Worm (Caenorhabditis elegans) whole organism, late embryonic: ENCODE data around the gene D1086.8.

Source experiments
- C08G9.2 ChIP-seq: sonication (generic microtip); optimal IDR thresholded peaks from 2 replicates; lab custom pipeline; 2016; ENCODE audit warnings: mild to moderate bottlenecking, missing genetic modification characterization, moderate library complexity, missing compliant biosample characterization
- F13H6.1 ChIP-seq: sonication (generic microtip); optimal IDR thresholded peaks from 2 replicates; lab custom pipeline; 2016; ENCODE audit warnings: missing genetic modification characterization, missing compliant biosample characterization
- K02D7.2 ChIP-seq: sonication (generic microtip); optimal IDR thresholded peaks from 2 replicates; lab custom pipeline; 2017; ENCODE audit warnings: mild to moderate bottlenecking, missing genetic modification characterization, missing compliant biosample characterization
- Y22D7AL.16 ChIP-seq: sonication (generic microtip); optimal IDR thresholded peaks from 2 replicates; lab custom pipeline; 2016; ENCODE audit warnings: missing genetic modification characterization, missing compliant biosample characterization
- ceh-14 ChIP-seq: sonication (generic microtip); optimal IDR thresholded peaks from 2 replicates; lab custom pipeline; 2016; ENCODE audit warnings: missing genotype, missing genetic modification characterization, missing compliant biosample characterization
- ceh-18 ChIP-seq: sonication (generic microtip); optimal IDR thresholded peaks from 2 replicates; lab custom pipeline; 2016; ENCODE audit warnings: missing genetic modification characterization, missing compliant biosample characterization
- ceh-19 ChIP-seq: fragments of 200-800 bp; sonication (Bioruptor generic); optimal IDR thresholded peaks from 2 replicates; lab custom pipeline; 2018; ENCODE audit warnings: mild to moderate bottlenecking, missing genetic modification characterization, missing compliant biosample characterization
- ceh-2 ChIP-seq: sonication (generic microtip); optimal IDR thresholded peaks from 2 replicates; lab custom pipeline; 2016; ENCODE audit warnings: missing genotype, missing genetic modification characterization, missing compliant biosample characterization
- ceh-24 ChIP-seq: sonication (generic microtip); optimal IDR thresholded peaks from 2 replicates; lab custom pipeline; 2016; ENCODE audit warnings: mild to moderate bottlenecking, missing genetic modification characterization, missing compliant biosample characterization
- ceh-31 ChIP-seq: sonication (generic microtip); optimal IDR thresholded peaks from 2 replicates; lab custom pipeline; 2016; ENCODE audit warnings: missing genetic modification characterization, missing compliant biosample characterization
- ceh-34 ChIP-seq: sonication (generic microtip); optimal IDR thresholded peaks from 2 replicates; lab custom pipeline; 2016; ENCODE audit warnings: mild to moderate bottlenecking, missing genetic modification characterization, missing compliant biosample characterization
- che-1 ChIP-seq: sonication (generic microtip); optimal IDR thresholded peaks from 2 replicates; lab custom pipeline; 2016; ENCODE audit warnings: mild to moderate bottlenecking, missing genetic modification characterization, missing compliant biosample characterization
- elt-2 ChIP-seq: sonication (generic microtip); optimal IDR thresholded peaks from 2 replicates; lab custom pipeline; 2016; ENCODE audit warnings: missing genetic modification reagents, missing genetic modification characterization, missing compliant biosample characterization
- eyg-1 ChIP-seq: sonication (generic microtip); optimal IDR thresholded peaks from 2 replicates; lab custom pipeline; 2016; ENCODE audit warnings: missing genotype, missing genetic modification characterization, missing compliant biosample characterization
- fax-1 ChIP-seq: sonication (generic microtip); optimal IDR thresholded peaks from 2 replicates; lab custom pipeline; 2016; ENCODE audit warnings: missing genotype, missing genetic modification characterization, missing compliant biosample characterization
- fkh-6 ChIP-seq: sonication (generic microtip); optimal IDR thresholded peaks from 2 replicates; lab custom pipeline; 2016; ENCODE audit warnings: missing genetic modification characterization, missing compliant biosample characterization
- gmeb-2 ChIP-seq: sonication (generic microtip); optimal IDR thresholded peaks from 2 replicates; lab custom pipeline; 2016; ENCODE audit warnings: missing genetic modification characterization, inconsistent platforms, missing compliant biosample characterization
- hlh-13 ChIP-seq: fragments of 200-800 bp; sonication (Bioruptor generic); optimal IDR thresholded peaks from 2 replicates; lab custom pipeline; 2018; ENCODE audit warnings: mild to moderate bottlenecking, missing genetic modification characterization, missing compliant biosample characterization
- hlh-30 ChIP-seq: sonication (generic microtip); optimal IDR thresholded peaks from 2 replicates; lab custom pipeline; 2017; ENCODE audit warnings: antibody characterized with exemption, missing genetic modification characterization, missing compliant biosample characterization; ENCODE audit not compliant: insufficient read depth
- hlh-6 ChIP-seq: sonication (generic microtip); optimal IDR thresholded peaks from 2 replicates; lab custom pipeline; 2016; ENCODE audit warnings: missing genotype, missing genetic modification characterization, missing compliant biosample characterization
- lin-11 ChIP-seq: fragments of 200-800 bp; sonication (Bioruptor generic); optimal IDR thresholded peaks from 2 replicates; lab custom pipeline; 2018; ENCODE audit warnings: mild to moderate bottlenecking, missing genetic modification characterization, missing compliant biosample characterization
- mec-3 ChIP-seq: sonication (generic microtip); optimal IDR thresholded peaks from 2 replicates; lab custom pipeline; 2016; ENCODE audit warnings: borderline replicate concordance, missing genetic modification characterization, missing compliant biosample characterization
- nfya-1 ChIP-seq: sonication (generic microtip); optimal IDR thresholded peaks from 2 replicates; lab custom pipeline; 2017; ENCODE audit warnings: missing genetic modification characterization, mild to moderate bottlenecking, missing compliant biosample characterization, antibody characterized with exemption, moderate library complexity
- nhr-11 ChIP-seq: fragments of 150-350 bp; optimal IDR thresholded peaks from 2 replicates; lab custom pipeline; 2014; ENCODE audit warnings: missing biosample characterization, missing genetic modification characterization
- npax-4 ChIP-seq: sonication (generic microtip); optimal IDR thresholded peaks from 2 replicates; lab custom pipeline; 2016; ENCODE audit warnings: missing genetic modification characterization, missing compliant biosample characterization
- pag-3 ChIP-seq: sonication (generic microtip); optimal IDR thresholded peaks from 2 replicates; lab custom pipeline; 2016; ENCODE audit warnings: missing compliant biosample characterization, missing genetic modification characterization, borderline replicate concordance
- pat-9 ChIP-seq: fragments of 200-800 bp; sonication (Bioruptor generic); optimal IDR thresholded peaks from 2 replicates; lab custom pipeline; 2018; ENCODE audit warnings: mild to moderate bottlenecking, missing genetic modification characterization, moderate library complexity, missing compliant biosample characterization
- pax-1 ChIP-seq: fragments of 150-350 bp; optimal IDR thresholded peaks from 2 replicates; lab custom pipeline; 2014; ENCODE audit warnings: missing biosample characterization, missing genetic modification characterization
- pha-2 ChIP-seq: sonication (generic microtip); optimal IDR thresholded peaks from 2 replicates; lab custom pipeline; 2017; ENCODE audit warnings: mild to moderate bottlenecking, missing genetic modification characterization, missing compliant biosample characterization
- rnt-1 ChIP-seq: sonication (generic microtip); optimal IDR thresholded peaks from 2 replicates; lab custom pipeline; 2016; ENCODE audit warnings: missing genetic modification characterization, missing compliant biosample characterization
- sdc-2 ChIP-seq: sonication (generic microtip); optimal IDR thresholded peaks from 2 replicates; lab custom pipeline; 2016; ENCODE audit warnings: missing genotype, missing genetic modification characterization, missing compliant biosample characterization
- syd-9 ChIP-seq: sonication (generic microtip); optimal IDR thresholded peaks from 2 replicates; lab custom pipeline; 2016; ENCODE audit warnings: mild to moderate bottlenecking, missing genetic modification characterization, moderate library complexity, missing compliant biosample characterization
- tbx-2 ChIP-seq: sonication (generic microtip); optimal IDR thresholded peaks from 2 replicates; lab custom pipeline; 2016; ENCODE audit warnings: missing genetic modification characterization, missing compliant biosample characterization
- tbx-7 ChIP-seq: sonication (generic microtip); optimal IDR thresholded peaks from 2 replicates; lab custom pipeline; 2016; ENCODE audit warnings: missing genotype, missing genetic modification characterization, missing compliant biosample characterization
- unc-3 ChIP-seq, 2 experiments: fragments of 200-800 bp in 1 of 2; sonication (Bioruptor generic) in 1 of 2; sonication (generic microtip) in 1 of 2; conservative IDR thresholded peaks in 1 of 2; optimal IDR thresholded peaks in 1 of 2; 2 replicates each; pipeline versions ENCODE4 v1.3.6 to Lab custom; 2016 to 2022; ENCODE audit warnings: missing compliant biosample characterization in 2 of 2, missing genetic modification characterization in 2 of 2, missing genetic modification reagents in 1 of 2
- unc-42 ChIP-seq: sonication (generic microtip); optimal IDR thresholded peaks from 2 replicates; lab custom pipeline; 2016; ENCODE audit warnings: missing genotype, missing genetic modification characterization, missing compliant biosample characterization
- unc-86 ChIP-seq: sonication (generic microtip); optimal IDR thresholded peaks from 2 replicates; lab custom pipeline; 2016; ENCODE audit warnings: missing genetic modification characterization, missing compliant biosample characterization

Gene D1086.8

DNA sequence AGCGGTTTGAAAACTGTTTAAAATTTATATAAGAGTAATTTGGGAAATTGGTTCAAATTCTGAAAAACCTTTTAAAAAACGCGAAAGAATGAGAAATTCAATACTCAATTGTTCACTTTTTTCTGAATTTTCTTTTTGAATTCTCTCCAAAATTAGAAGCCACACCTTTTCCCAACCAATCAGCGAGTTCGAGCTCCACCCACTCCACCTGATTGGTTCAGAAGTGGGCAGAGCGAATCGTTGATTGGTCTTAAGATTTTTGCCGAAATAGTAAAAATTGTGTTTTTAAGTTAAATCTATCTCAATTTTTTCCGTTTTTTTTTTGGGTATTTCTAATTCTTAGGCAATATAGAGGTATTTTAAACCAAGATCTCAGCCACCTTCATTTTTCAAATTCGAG, 29.9 kb upstream of the D1086.8 start:
- TF ChIP-seq syd-9 (tag; lab: Kevin White, UChicago), result no peak
- peak; percentile 94 for TF ChIP-seq nfya-1 (tag; lab: Kevin White, UChicago)

DNA sequence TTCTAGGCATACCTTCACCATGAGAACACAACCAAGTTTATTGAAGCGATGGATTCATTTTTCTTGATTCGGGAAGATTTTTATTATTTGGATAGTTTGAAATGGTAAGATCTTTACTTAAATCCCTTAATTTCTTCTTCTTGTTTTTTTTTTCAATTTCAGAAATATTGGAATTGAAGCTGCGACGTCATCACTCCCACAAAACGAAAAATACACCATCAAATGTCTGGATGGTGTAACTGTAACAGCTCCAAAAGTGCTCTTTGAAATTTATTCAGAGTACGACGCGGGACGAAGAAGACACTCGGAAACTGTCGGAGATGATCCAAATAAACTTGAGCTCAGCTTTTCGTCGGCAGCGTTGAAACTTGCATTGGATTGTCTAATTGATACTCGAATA, 29.5 kb upstream of the D1086.8 start, which contains the start of gene D1086.21:
Gene D1086.21, plus strand, starts transcription at position 301 of the 400 bp plus-strand sequence.
- TF ChIP-seq hlh-13 (GFP tag; lab: Kevin White, UChicago) (no peak), ceh-2 (tag; lab: Kevin White, UChicago) (no peak), pat-9 (tag; lab: Kevin White, UChicago) (no peak), mec-3 (no peak), npax-4 (tag; lab: Kevin White, UChicago) (no peak), Y22D7AL.16 (tag; lab: Kevin White, UChicago) (no peak), ceh-24 (tag; lab: Kevin White, UChicago) (no peak), ceh-19 (GFP tag; lab: Kevin White, UChicago) (no peak), ceh-34 (tag; lab: Kevin White, UChicago) (no peak), syd-9 (tag; lab: Kevin White, UChicago) (no peak), unc-86 (tag; lab: Kevin White, UChicago) (no peak), nhr-11 (tag; lab: Kevin White, UChicago) (no peak), ceh-14 (tag; lab: Kevin White, UChicago) (no peak), unc-3 (GFP tag; conservative IDR thresholded peaks at IDR 0.05; lab: Robert Waterston, UW) (no peak), unc-3 (tag; optimal IDR thresholded peaks at IDR 0.05; lab: Kevin White, UChicago) (no peak), eyg-1 (tag; lab: Kevin White, UChicago) (no peak), elt-2 (tag; lab: Kevin White, UChicago) (no peak), tbx-2 (tag; lab: Kevin White, UChicago) (no peak), K02D7.2 (tag; lab: Kevin White, UChicago) (no peak)

DNA sequence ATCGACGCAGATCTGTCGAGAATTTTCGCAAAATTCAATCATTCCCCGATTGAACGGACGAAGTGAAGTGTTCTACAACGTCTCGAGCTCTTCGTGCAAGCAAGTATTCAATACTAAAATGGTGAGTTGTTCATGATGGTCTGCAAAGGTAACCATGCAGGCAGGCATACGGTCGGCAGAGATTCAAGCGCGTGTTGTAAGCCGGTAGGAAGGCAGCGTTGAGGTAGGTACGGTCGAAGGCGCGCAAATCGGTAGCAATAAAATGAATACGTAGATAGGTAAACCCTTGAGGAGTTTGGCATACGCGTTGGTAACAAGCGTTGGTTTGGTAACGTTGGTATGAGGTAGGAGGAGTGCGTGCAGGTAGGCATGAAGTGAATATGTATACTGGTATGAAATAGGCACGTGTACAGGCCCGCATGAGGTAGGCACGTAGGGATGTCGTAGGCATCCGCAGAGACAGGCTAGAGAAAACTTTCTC, 26.0 kb upstream of the D1086.8 start, which contains the start of gene D1086.17:
Gene D1086.17, plus strand, starts transcription at position 51 of the 481 bp plus-strand sequence.
- TF ChIP-seq K02D7.2 (tag; lab: Kevin White, UChicago) (no peak), hlh-13 (GFP tag; lab: Kevin White, UChicago) (no peak), che-1 (no peak), C08G9.2 (tag; lab: Kevin White, UChicago) (no peak), rnt-1 (no peak), hlh-6 (tag; lab: Kevin White, UChicago) (no peak), ceh-19 (GFP tag; lab: Kevin White, UChicago) (no peak), pax-1 (tag; lab: Kevin White, UChicago) (no peak), unc-86 (tag; lab: Kevin White, UChicago) (no peak), fax-1 (no peak), unc-42 (tag; lab: Kevin White, UChicago) (no peak), ceh-31 (tag; lab: Kevin White, UChicago) (no peak), pha-2 (tag; lab: Kevin White, UChicago) (no peak), mec-3 (no peak), sdc-2 (tag; lab: Kevin White, UChicago) (no peak), hlh-30 (no peak), tbx-7 (no peak)

- TF ChIP-seq ceh-18 (tag; lab: Kevin White, UChicago) (no peak), pag-3 (tag; lab: Kevin White, UChicago) (no peak), rnt-1 (no peak), C08G9.2 (tag; lab: Kevin White, UChicago) (no peak), fkh-6 (no peak), lin-11 (tag; lab: Kevin White, UChicago) (no peak), gmeb-2 (tag; lab: Kevin White, UChicago) (no peak), F13H6.1 (no peak)
These were observed 24.0 kb upstream of the D1086.8 start for ce11 chrV:14069899-14070298.
